Fruit fly (Drosophila melanogaster): Measurements from ENCODE around the gene RhoGEF3.

Gene RhoGEF3

DNA sequence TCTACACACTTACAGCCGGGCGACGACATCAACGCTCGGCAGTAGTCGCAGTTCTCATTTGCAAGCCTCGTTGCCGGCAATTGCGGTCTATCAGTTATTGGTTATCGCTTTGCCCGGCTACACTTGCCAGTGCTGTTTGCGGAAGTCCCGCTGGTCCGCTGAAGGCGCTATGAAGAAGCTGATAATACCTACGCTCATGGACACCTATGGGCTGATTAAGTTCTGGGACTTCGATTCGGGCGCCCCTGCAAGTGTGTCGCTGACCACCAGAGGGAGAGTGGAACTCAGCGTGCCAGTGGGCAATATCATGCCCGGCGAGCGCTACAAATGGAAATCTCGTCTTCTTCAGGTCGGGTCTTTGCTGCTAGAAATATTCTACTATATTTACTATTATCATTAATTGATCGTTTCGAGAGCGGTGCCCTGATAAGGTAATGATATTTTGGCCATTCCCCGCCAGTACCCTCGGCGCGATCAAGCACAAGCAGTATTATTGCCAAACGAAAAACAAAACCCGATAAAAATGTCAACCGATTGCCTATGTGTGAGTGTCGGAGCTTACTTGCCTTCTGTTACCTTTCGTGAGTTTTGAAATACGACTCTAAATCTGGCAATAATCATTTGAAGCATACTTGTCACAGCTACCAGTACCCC, 22.8 kb downstream of the RhoGEF3 start (continued):
- TF ChIP-seq CG7987 (GFP tag; optimal IDR thresholded peaks at IDR 0.05) (peak; percentile 11), nau (GFP tag; optimal IDR thresholded peaks at IDR 0.05) (no peak), sug (tag; optimal IDR thresholded peaks at IDR 0.05) (peak; percentile 92), zfh1 (GFP tag; IDR thresholded peaks at IDR 0.05) (0 out of 3 replicates have a peak, but pooled peaks have one; percentile 12), sens-2 (GFP tag; IDR thresholded peaks at IDR 0.05) (no peak)

DNA sequence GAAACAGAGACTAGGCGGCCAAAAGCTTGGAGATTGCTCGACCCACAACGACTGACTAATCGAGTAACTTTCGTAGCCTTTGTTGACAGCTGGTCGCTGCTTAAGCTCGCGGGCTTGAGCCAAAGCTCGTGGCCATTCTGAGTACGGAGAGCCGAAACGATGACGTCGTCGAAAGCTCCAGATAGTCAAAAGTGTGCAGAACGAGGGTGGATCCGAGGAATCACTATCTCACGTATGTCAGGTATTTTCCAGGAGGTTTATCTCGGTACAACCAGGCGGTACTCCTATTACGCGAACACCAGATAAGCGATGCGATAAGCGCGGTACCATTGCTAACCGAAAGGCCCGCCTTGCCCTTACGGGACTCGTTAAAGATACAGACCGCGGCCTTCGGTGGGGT, 34.4 kb downstream of the RhoGEF3 start:
- TF ChIP-seq Fer1 (GFP tag; optimal IDR thresholded peaks at IDR 0.05) (peak; percentile 50), gem (tag; optimal IDR thresholded peaks at IDR 0.05) (no peak), CG34376 (GFP tag; optimal IDR thresholded peaks at IDR 0.05) (peak; percentile 75), CG8388 (GFP tag; optimal IDR thresholded peaks at IDR 0.05) (no peak), her (GFP tag; optimal IDR thresholded peaks at IDR 0.05) (no peak), z (GFP tag; IDR thresholded peaks at IDR 0.05) (peak; percentile 94), Sox102F (GFP tag; optimal IDR thresholded peaks at IDR 0.05) (no peak), GATAe (GFP tag; conservative IDR thresholded peaks at IDR 0.05) (0 out of 2 replicates have a peak, but pooled peaks have one; percentile 28), ken (GFP tag; IDR thresholded peaks at IDR 0.05) (0 out of 3 replicates have a peak, but pooled peaks have one; percentile 21), HmgZ (tag; optimal IDR thresholded peaks at IDR 0.05) (peak; percentile 18), Med (GFP tag) (peak; percentile 28), CG18476 (GFP tag; optimal IDR thresholded peaks at IDR 0.05) (peak; percentile 87), sug (tag; optimal IDR thresholded peaks at IDR 0.05) (peak; percentile 64), CG6854 (GFP tag; optimal IDR thresholded peaks at IDR 0.05) (peak; percentile 34), vfl (GFP tag; optimal IDR thresholded peaks at IDR 0.05) (no peak), Pdp1 (GFP tag; optimal IDR thresholded peaks at IDR 0.05) (peak in 1 of 2 experiments; percentile 76), Hand (GFP tag; optimal IDR thresholded peaks at IDR 0.05) (peak; percentile 14), wdn (GFP tag; IDR thresholded peaks at IDR 0.05) (no peak), CG13624 (GFP tag; optimal IDR thresholded peaks at IDR 0.05) (no peak), CG42726 (GFP tag; IDR thresholded peaks at IDR 0.05; ENCODE audit: partially characterized antibody) (0 out of 2 replicates have a peak, but pooled peaks have one; percentile 5), Trl (optimal IDR thresholded peaks at IDR 0.05) (peak in 1 of 2 experiments; percentile 8), Trl (GFP tag; optimal IDR thresholded peaks at IDR 0.05) (no peak), CG13894 (tag; optimal IDR thresholded peaks at IDR 0.05) (peak; percentile 94), CTCF (GFP tag; optimal IDR thresholded peaks at IDR 0.05) (no peak), Dbx (GFP tag; IDR thresholded peaks at IDR 0.05) (peak; percentile 30; the same call in 1 of the 3 replicates), lbe (GFP tag; optimal IDR thresholded peaks at IDR 0.05) (no peak), bowl (GFP tag; IDR thresholded peaks at IDR 0.05) (no peak), amos (GFP tag; IDR thresholded peaks at IDR 0.05; ENCODE audit: partially characterized antibody) (peak; percentile 45; the same call in 1 of the 2 replicates), usp (GFP tag; optimal IDR thresholded peaks at IDR 0.05) (no peak), Gug (GFP tag; IDR thresholded peaks at IDR 0.05) (no peak), exex (tag; optimal IDR thresholded peaks at IDR 0.05) (peak; percentile 60), kay (GFP tag; optimal IDR thresholded peaks at IDR 0.05) (peak; percentile 12), CG13287 (GFP tag; IDR thresholded peaks at IDR 0.05; ENCODE audit: partially characterized antibody) (peak; percentile 35; the same call in 1 of the 2 replicates), chinmo (GFP tag; IDR thresholded peaks at IDR 0.05; ENCODE audit: partially characterized antibody) (peak; percentile 71; the same call in 3 of the 4 replicates), mirr (GFP tag; optimal IDR thresholded peaks at IDR 0.05) (no peak), jumu (GFP tag; optimal IDR thresholded peaks at IDR 0.05) (no peak), CG3163 (GFP tag; optimal IDR thresholded peaks at IDR 0.05) (no peak), phol (tag; optimal IDR thresholded peaks at IDR 0.05) (no peak), CG34224 (GFP tag; IDR thresholded peaks at IDR 0.05; ENCODE audit: partially characterized antibody) (0 out of 3 replicates have a peak, but pooled peaks have one; percentile 43), CG33213 (GFP tag; optimal IDR thresholded peaks at IDR 0.05) (no peak), Meics (GFP tag; optimal IDR thresholded peaks at IDR 0.05) (no peak), CrebB (tag; optimal IDR thresholded peaks at IDR 0.05) (peak; percentile 24), jing (GFP tag; optimal IDR thresholded peaks at IDR 0.05) (no peak), BtbVII (GFP tag; optimal IDR thresholded peaks at IDR 0.05) (peak; percentile 87)

Data from whole organism, embryonic.